Fruit fly (Drosophila melanogaster): ENCODE measurements around the gene Dci.
"Not testable (repeated sequence)": the region's sequence is repeated elsewhere in the genome, so short reads cannot be mapped to it uniquely, and the experiment has no call there.

The Dci gene

dm6 chr3L:837552-838187 is 13.5 kb upstream of the Dci start, which contains the start of the genes CG13901 and CG13887:
Gene CG13901, minus strand, starts transcription at chr3L:837821.
Gene CG13887, plus strand, starts transcription at chr3L:837861.
- TF ChIP-seq CG8478 (optimal IDR thresholded peaks at IDR 0.05) (no peak), CTCF (optimal IDR thresholded peaks at IDR 0.05) (peak in 1 of 2 experiments; percentile 2)

- TF ChIP-seq CTCF (optimal IDR thresholded peaks at IDR 0.05) (no peak), CG8478 (optimal IDR thresholded peaks at IDR 0.05) (no peak)
These were observed 9.9 kb upstream of the Dci start, which contains the start of the genes JMJD5 and Gr61a for dm6 chr3L:841260-841659. Gene JMJD5, minus strand, starts transcription at chr3L:841360. Gene Gr61a, plus strand, starts transcription at chr3L:841451.

- TF ChIP-seq CG8478 (optimal IDR thresholded peaks at IDR 0.05) (no peak), CTCF (optimal IDR thresholded peaks at IDR 0.05) (no peak)
These were observed 7.5 kb upstream of the Dci start, which contains the start of gene Cep290 for dm6 chr3L:843626-844025. Gene Cep290, plus strand, starts transcription at chr3L:843926.

dm6 chr3L:852267-852666 is 1.1 kb downstream of the Dci start:
- TF ChIP-seq CTCF (optimal IDR thresholded peaks at IDR 0.05): no peak
- no peak for TF ChIP-seq CG8478 (optimal IDR thresholded peaks at IDR 0.05)

- TF ChIP-seq CG8478 (optimal IDR thresholded peaks at IDR 0.05) (no peak), CTCF (optimal IDR thresholded peaks at IDR 0.05) (peak; percentile 85 to 87)
These were observed 6.2 kb downstream of the Dci start, which contains the start of gene dpr20 for dm6 chr3L:857063-858015. Gene dpr20, minus strand, starts transcription at chr3L:857248.

- TF ChIP-seq CG8478, CTCF (optimal IDR thresholded peaks at IDR 0.05): not testable (repeated sequence)
These were observed 13.9 kb downstream of the Dci start, which contains the start of gene CG12502 for dm6 chr3L:865096-865495. Gene CG12502, plus strand, starts transcription at chr3L:865396.

dm6 chr3L:868800-869199 is 17.7 kb downstream of the Dci start:
- TF ChIP-seq CG8478 (optimal IDR thresholded peaks at IDR 0.05): no peak
- TF ChIP-seq CTCF (optimal IDR thresholded peaks at IDR 0.05): peak in 1 of 2 experiments; percentile 25

dm6 chr3L:871713-872112 is 20.6 kb downstream of the Dci start, which contains the start of gene Usp10:
Gene Usp10, plus strand, starts transcription at chr3L:871899.
- TF ChIP-seq CTCF (optimal IDR thresholded peaks at IDR 0.05) (peak in 1 of 2 experiments; percentile 38), CG8478 (optimal IDR thresholded peaks at IDR 0.05) (no peak)

dm6 chr3L:872389-872972 is 21.3 kb downstream of the Dci start:
- TF ChIP-seq CTCF (optimal IDR thresholded peaks at IDR 0.05): no peak
- TF ChIP-seq CG8478 (optimal IDR thresholded peaks at IDR 0.05): no peak

dm6 chr3L:875416-876011 is 24.4 kb downstream of the Dci start:
- TF ChIP-seq CTCF (optimal IDR thresholded peaks at IDR 0.05) (no peak), CG8478 (optimal IDR thresholded peaks at IDR 0.05) (no peak)

- TF ChIP-seq CTCF (optimal IDR thresholded peaks at IDR 0.05) (no peak), CG8478 (optimal IDR thresholded peaks at IDR 0.05) (no peak)
These were observed 24.9 kb downstream of the Dci start for dm6 chr3L:876087-876486.

dm6 chr3L:876656-877055 is 25.5 kb downstream of the Dci start:
- TF ChIP-seq CG8478 (optimal IDR thresholded peaks at IDR 0.05): no peak
- no peak for TF ChIP-seq CTCF (optimal IDR thresholded peaks at IDR 0.05)

- TF ChIP-seq CG8478 (optimal IDR thresholded peaks at IDR 0.05) (no peak), CTCF (optimal IDR thresholded peaks at IDR 0.05) (no peak)
These were observed 29.7 kb downstream of the Dci start for dm6 chr3L:880851-881250.

- TF ChIP-seq CTCF (optimal IDR thresholded peaks at IDR 0.05): no peak
- TF ChIP-seq CG8478 (optimal IDR thresholded peaks at IDR 0.05): no peak
These were observed 30.5 kb downstream of the Dci start, which contains the start of gene CG13907 for dm6 chr3L:881496-882235. Gene CG13907, minus strand, starts transcription at chr3L:882013.
